Worm (Caenorhabditis elegans) whole organism, L4/young adult: ENCODE measurements around the gene sucl-2.

Experiments used
- W03F9.2 ChIP-seq: fragments of 150-350 bp; optimal IDR thresholded peaks from 2 replicates; lab custom pipeline; 2014; ENCODE audit warnings: missing biosample characterization, missing genetic modification characterization
- dao-5 ChIP-seq: sonication (generic microtip); optimal IDR thresholded peaks from 2 replicates; lab custom pipeline; 2016; ENCODE audit warnings: missing genotype, missing genetic modification characterization, moderate library complexity, missing compliant biosample characterization
- him-1 ChIP-seq: sonication (generic microtip); optimal IDR thresholded peaks from 2 replicates; lab custom pipeline; 2016; ENCODE audit warnings: missing genotype, missing genetic modification reagents, missing genetic modification characterization, missing compliant biosample characterization

DNA sequence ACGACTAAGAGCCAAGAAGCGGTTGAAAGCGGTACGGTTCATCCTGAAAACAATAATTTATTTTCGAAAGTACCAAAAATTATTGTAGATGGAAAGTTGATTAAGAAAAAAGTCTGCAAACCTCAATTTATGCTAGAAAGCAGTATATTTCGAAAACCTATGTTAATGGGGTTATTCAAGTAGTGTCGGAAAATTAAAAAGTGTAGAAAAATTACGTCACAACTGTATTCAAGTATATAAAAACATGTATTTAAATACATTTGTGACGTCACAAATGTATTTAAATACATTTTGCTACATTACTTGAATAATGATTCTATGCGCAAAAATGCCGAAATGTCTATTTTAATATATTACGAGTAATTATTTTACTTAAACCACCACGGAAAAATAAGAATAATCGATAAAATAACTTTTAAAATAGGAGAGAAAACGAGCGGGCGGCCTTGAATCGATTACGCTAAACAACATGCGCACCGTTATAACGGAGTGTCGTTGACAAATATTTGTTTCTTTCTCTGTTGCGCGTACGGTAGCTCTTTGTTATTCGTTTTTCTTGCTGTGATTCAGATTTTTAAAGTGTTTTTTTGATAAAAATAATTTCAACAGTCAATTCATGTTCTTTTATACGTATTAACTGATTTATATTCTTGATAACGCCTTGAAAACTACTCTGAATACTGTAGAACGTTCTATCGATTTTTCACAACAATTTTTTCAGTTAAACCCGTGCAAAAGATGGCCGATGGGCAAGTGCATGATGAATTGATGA, 9.5 kb upstream of the sucl-2 start, which contains the start of the genes F23H11.5 and bra-2:
- TF ChIP-seq W03F9.2 (no peak), him-1 (tag; lab: Kevin White, UChicago) (no peak), dao-5 (tag; lab: Kevin White, UChicago) (no peak)
